Worm (Caenorhabditis elegans): ENCODE measurements around the gene gly-1.

DNA sequence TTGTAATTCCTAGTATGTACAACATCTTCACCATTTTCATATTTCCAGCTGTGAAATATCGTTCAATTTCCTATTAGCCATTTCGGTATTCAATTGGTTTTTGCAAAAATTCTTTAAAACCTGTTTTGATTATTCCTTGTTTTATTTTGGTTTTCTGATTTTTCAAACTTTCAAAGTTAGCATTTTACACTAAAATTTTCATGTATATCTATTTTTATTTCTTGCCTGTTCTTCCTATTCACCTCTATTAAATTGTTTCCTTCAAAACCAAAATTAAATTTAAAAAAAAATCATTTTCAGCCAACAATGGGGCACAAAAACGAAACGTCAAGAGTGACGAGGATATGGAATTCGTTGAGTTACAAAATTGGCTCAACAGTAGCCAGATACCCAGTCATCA, 13.0 kb downstream of the gly-1 start, which contains the start of gene ptr-8:
- TF ChIP-seq ztf-1 (GFP tag; conservative IDR thresholded peaks at IDR 0.05) (no peak), nhr-237 (tag; optimal IDR thresholded peaks at IDR 0.05) (no peak), skn-1 (tag; optimal IDR thresholded peaks at IDR 0.05) (no peak), zag-1 (tag; optimal IDR thresholded peaks at IDR 0.05) (no peak), unc-62 (GFP tag; optimal IDR thresholded peaks at IDR 0.05) (no peak), unc-39 (tag; optimal IDR thresholded peaks at IDR 0.05) (no peak), nhr-6 (tag; optimal IDR thresholded peaks at IDR 0.05) (no peak), sma-3 (GFP tag; optimal IDR thresholded peaks at IDR 0.05) (no peak), ztf-11 (tag; optimal IDR thresholded peaks at IDR 0.05) (no peak)

Measured in whole organism, L2 larva.